Worm (Caenorhabditis elegans): ENCODE measurements around the gene Y46E12A.3.

Gene Y46E12A.3

DNA sequence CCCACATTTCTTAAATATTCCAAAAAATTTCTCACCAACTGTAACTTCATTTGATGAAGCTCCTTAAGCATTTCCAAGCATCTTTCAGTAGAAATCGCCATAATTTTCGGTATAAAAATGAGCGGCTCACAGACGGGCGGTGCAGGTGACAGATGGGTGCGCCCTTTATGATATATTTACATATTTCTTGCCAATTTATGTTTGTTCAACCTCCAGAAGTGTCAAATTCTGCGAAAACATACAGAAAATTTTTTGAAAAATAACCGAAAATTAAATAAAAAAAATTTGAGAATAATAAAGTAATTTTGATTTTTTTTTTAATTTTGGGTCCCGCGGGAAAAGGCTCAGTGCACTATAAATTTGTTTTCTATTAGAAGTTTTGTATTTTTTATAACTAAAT is at the start of gene Y46E12A.3:
Gene Y46E12A.3 (minus strand): TSS at position 101 of the 400 bp plus-strand sequence.
- TF ChIP-seq W03F9.2 (tag; optimal IDR thresholded peaks at IDR 0.05) (no peak), dao-5 (tag; optimal IDR thresholded peaks at IDR 0.05) (no peak), him-1 (tag; optimal IDR thresholded peaks at IDR 0.05) (no peak)

ce11 chrIII:1804477-1804876 is 49.7 kb upstream of the Y46E12A.3 start:
- TF ChIP-seq him-1 (tag; optimal IDR thresholded peaks at IDR 0.05) = no peak
- no peak for TF ChIP-seq dao-5 (tag; optimal IDR thresholded peaks at IDR 0.05)
- no peak for TF ChIP-seq W03F9.2 (tag; optimal IDR thresholded peaks at IDR 0.05)

- TF ChIP-seq him-1 (tag; optimal IDR thresholded peaks at IDR 0.05) (no peak), dao-5 (tag; optimal IDR thresholded peaks at IDR 0.05) (no peak), W03F9.2 (tag; optimal IDR thresholded peaks at IDR 0.05) (no peak)
Observed at ce11 chrIII:1803000-1803399, 48.3 kb upstream of the Y46E12A.3 start.

- TF ChIP-seq dao-5 (tag; optimal IDR thresholded peaks at IDR 0.05) (no peak), W03F9.2 (tag; optimal IDR thresholded peaks at IDR 0.05) (no peak), him-1 (tag; optimal IDR thresholded peaks at IDR 0.05) (no peak)
Observed at ce11 chrIII:1799407-1799806, 44.7 kb upstream of the Y46E12A.3 start.

DNA sequence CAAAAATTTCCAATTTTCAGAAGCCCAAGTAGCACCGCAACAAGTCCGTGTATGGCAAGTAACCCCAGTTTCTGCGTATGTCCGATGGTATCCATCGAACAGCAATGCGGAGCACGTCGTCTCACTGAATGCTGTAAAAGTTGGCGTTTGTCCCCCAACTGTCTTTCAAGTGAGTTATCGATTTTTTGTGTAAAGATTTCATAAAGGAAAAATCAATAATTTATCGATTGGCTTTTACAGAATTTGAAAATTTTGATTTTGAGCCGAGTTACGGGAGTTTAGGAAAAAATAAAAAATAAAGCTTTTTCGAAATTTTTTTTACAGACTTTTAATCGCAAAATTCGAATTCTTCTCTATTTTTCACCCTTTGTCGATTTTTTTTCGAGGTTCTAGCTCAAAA is 39.4 kb upstream of the Y46E12A.3 start:
- TF ChIP-seq W03F9.2 (tag; optimal IDR thresholded peaks at IDR 0.05) (no peak), dao-5 (tag; optimal IDR thresholded peaks at IDR 0.05) (no peak)

- TF ChIP-seq dao-5 (tag; optimal IDR thresholded peaks at IDR 0.05) = no peak
Observed at ce11 chrIII:1793416-1793815, 38.7 kb upstream of the Y46E12A.3 start.

DNA sequence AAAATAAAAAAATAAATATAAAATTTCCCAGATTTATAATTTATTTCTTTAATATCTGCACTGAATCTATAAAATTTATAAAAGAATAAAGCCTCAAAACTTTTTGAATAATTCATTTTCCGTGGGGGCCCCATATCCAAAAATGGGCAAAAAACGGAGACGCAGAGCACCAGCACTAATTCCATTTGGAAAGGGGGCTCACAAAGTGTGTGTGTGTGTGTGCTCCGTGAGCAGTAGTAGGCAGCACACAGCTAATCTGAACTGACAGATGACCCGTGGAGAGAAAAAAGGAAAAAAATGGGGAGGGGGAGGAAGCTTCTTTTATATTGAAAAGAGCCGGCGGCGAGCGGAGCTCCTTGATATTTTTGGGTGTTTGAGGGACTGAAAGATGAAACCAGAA is 37.2 kb upstream of the Y46E12A.3 start:
- TF ChIP-seq W03F9.2 (tag; optimal IDR thresholded peaks at IDR 0.05) (no peak), dao-5 (tag; optimal IDR thresholded peaks at IDR 0.05) (no peak), him-1 (tag; optimal IDR thresholded peaks at IDR 0.05) (peak; percentile 34)

DNA sequence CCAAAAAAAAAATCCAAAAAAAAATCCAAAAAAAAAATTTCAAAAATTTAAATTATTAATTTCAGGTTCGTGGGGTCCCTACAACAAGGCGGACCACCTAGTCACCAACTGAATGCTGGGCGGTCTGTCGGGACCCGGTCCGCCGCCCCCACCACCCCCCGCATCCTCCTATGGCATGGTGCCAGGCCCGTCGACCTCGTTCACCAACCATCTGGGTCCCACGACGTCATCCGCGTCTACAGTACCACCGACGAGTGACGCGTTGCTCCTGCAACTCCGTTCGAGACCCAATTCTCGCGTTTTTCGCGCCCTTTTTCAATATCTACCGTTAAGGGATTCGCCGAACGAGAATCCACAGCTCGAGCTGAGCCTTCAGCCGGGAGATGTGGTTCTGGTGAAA is 34.2 kb upstream of the Y46E12A.3 start:
- TF ChIP-seq him-1 (tag; optimal IDR thresholded peaks at IDR 0.05) (no peak), W03F9.2 (tag; optimal IDR thresholded peaks at IDR 0.05) (no peak), dao-5 (tag; optimal IDR thresholded peaks at IDR 0.05) (no peak)

ce11 chrIII:1788033-1788432 is 33.3 kb upstream of the Y46E12A.3 start, which contains the start of gene rimb-1:
Gene rimb-1, plus strand, starts transcription at chrIII:1788333.
- TF ChIP-seq him-1 (tag; optimal IDR thresholded peaks at IDR 0.05) = no peak

ce11 chrIII:1785776-1786175 is 31.0 kb upstream of the Y46E12A.3 start:
- TF ChIP-seq him-1 (tag; optimal IDR thresholded peaks at IDR 0.05) (peak; percentile 61), W03F9.2 (tag; optimal IDR thresholded peaks at IDR 0.05) (no peak), dao-5 (tag; optimal IDR thresholded peaks at IDR 0.05) (no peak)

DNA sequence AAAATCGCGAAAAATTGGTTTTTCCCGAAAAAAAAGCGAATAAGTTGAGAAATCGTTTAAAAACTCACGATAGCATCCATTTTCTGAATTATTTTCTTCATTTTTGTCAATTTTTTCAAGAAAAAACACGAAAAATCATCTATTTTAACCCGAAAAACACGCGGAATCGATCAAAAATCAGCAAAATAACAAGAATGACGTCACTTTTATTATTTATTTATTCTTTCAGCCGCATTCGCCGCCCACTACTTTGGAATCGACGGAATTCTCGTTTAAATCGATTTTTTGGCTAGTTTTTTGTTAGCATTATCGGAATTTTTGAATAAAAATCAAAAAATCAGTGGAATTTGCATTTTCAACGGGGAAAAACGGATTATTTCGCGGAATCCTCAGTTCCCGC is 23.2 kb upstream of the Y46E12A.3 start, which contains the start of gene Y39A3CL.4:
Gene Y39A3CL.4 (minus strand): TSS at position 101 of the 400 bp plus-strand sequence.
- TF ChIP-seq W03F9.2 (tag; optimal IDR thresholded peaks at IDR 0.05) (no peak), him-1 (tag; optimal IDR thresholded peaks at IDR 0.05) (no peak), dao-5 (tag; optimal IDR thresholded peaks at IDR 0.05) (no peak)

- TF ChIP-seq him-1 (tag; optimal IDR thresholded peaks at IDR 0.05) (no peak), dao-5 (tag; optimal IDR thresholded peaks at IDR 0.05) (no peak), W03F9.2 (tag; optimal IDR thresholded peaks at IDR 0.05) (no peak)
Observed at ce11 chrIII:1777468-1777867, 22.7 kb upstream of the Y46E12A.3 start, which contains the start of gene Y39A3CL.3. Gene Y39A3CL.3, plus strand, starts transcription at chrIII:1777802.

- TF ChIP-seq W03F9.2 (tag; optimal IDR thresholded peaks at IDR 0.05) (no peak), dao-5 (tag; optimal IDR thresholded peaks at IDR 0.05) (no peak), him-1 (tag; optimal IDR thresholded peaks at IDR 0.05) (no peak)
Observed at ce11 chrIII:1769993-1770392, 15.3 kb upstream of the Y46E12A.3 start, which contains the start of gene tbx-43. Gene tbx-43, minus strand, starts transcription at chrIII:1770093.

ce11 chrIII:1764463-1764862 is 9.7 kb upstream of the Y46E12A.3 start:
- TF ChIP-seq dao-5 (tag; optimal IDR thresholded peaks at IDR 0.05) (no peak), him-1 (tag; optimal IDR thresholded peaks at IDR 0.05) (no peak), W03F9.2 (tag; optimal IDR thresholded peaks at IDR 0.05) (no peak)

DNA sequence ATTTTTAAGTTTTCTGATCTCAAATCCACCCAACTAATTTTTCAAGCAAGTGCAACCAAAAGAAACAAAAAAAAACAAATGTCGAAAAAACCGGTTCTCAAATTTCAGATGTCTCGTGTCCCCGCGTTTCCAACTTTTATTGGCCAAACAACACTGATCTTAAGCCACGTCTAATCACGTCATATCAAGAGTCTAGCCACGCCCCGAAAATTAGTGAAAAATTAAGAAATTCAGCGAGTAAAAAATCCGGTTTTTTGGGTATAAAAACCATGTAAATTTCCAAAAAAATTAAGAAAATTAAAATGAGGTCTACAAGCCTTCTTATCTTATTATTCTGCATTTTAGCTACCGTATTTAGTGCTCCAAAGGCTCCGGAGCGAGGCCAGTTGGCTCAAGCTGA is 8.5 kb upstream of the Y46E12A.3 start, which contains the start of gene cnc-6:
Gene cnc-6 (plus strand): TSS at position 301 of the 400 bp plus-strand sequence.
- TF ChIP-seq W03F9.2 (tag; optimal IDR thresholded peaks at IDR 0.05) (no peak), him-1 (tag; optimal IDR thresholded peaks at IDR 0.05) (no peak)
